Worm (Caenorhabditis elegans) whole organism, L3 larva: ENCODE data around the gene nhr-58.

Experiments used
- ZK546.5 ChIP-seq: sonication (generic microtip); optimal IDR thresholded peaks from 2 replicates; lab custom pipeline; 2017; ENCODE audit warnings: missing biosample characterization, missing genetic modification characterization
- elt-1 ChIP-seq: fragments of 150-350 bp; optimal IDR thresholded peaks from 2 replicates; lab custom pipeline; 2014; ENCODE audit warnings: missing biosample characterization, missing genetic modification characterization
- elt-2 ChIP-seq: sonication (generic microtip); optimal IDR thresholded peaks from 2 replicates; lab custom pipeline; 2016; ENCODE audit warnings: missing genetic modification reagents, mild to moderate bottlenecking, missing genetic modification characterization, missing compliant biosample characterization
- eor-1 ChIP-seq, 2 experiments: fragments of 150-350 bp; optimal IDR thresholded peaks; 2 replicates each; lab custom pipeline; 2014 to 2018; ENCODE audit warnings: missing biosample characterization in 2 of 2, missing genetic modification characterization in 2 of 2
- lsy-12 ChIP-seq: sonication (generic microtip); optimal IDR thresholded peaks from 2 replicates; lab custom pipeline; 2016; ENCODE audit warnings: mild to moderate bottlenecking, missing genetic modification characterization, missing compliant biosample characterization
- mdl-1 ChIP-seq: fragments of 150-350 bp; optimal IDR thresholded peaks from 2 replicates; lab custom pipeline; 2014; ENCODE audit warnings: missing biosample characterization, missing genetic modification characterization
- nhr-12 ChIP-seq: fragments of 150-350 bp; optimal IDR thresholded peaks from 2 replicates; lab custom pipeline; 2014; ENCODE audit warnings: missing biosample characterization, missing genetic modification characterization
- nhr-237 ChIP-seq: fragments of 150-350 bp; optimal IDR thresholded peaks from 2 replicates; lab custom pipeline; 2014; ENCODE audit warnings: missing biosample characterization, missing genetic modification characterization
- nhr-77 ChIP-seq: fragments of 150-350 bp; optimal IDR thresholded peaks from 2 replicates; lab custom pipeline; 2014; ENCODE audit warnings: missing biosample characterization, missing genetic modification characterization
- pha-4 ChIP-seq: fragments of 150-350 bp; optimal IDR thresholded peaks from 2 replicates; lab custom pipeline; 2014; ENCODE audit warnings: missing biosample characterization, missing genetic modification reagents, missing genetic modification characterization
- unc-39 ChIP-seq: sonication (generic microtip); optimal IDR thresholded peaks from 4 replicates; lab custom pipeline; 2017; ENCODE audit warnings: missing biosample characterization, missing genetic modification characterization
- unc-62 ChIP-seq: fragments of 150-350 bp; sonication (generic microtip); optimal IDR thresholded peaks from 4 replicates; lab custom pipeline; 2014; ENCODE audit warnings: missing biosample characterization, missing genetic modification reagents, missing genetic modification characterization

DNA sequence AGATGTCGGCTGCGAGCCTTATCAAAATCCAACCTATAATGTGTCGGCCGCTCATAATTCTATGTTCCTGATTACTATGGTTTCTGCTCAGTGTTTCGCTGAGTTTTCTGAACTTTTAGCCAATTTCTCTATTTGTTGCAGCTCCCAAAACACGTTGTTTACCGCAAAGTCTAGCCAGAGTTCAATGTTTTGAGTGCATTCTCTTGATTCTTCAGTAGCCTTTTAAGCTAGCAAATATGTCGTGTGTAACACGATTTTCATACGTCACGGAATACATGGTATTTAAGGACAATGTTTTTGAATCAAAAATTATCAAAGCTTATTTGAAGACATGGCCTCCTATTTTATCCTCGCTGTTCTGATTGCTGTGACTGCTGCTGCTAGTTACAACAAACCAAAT is 26.9 kb upstream of the nhr-58 start, which contains the start of gene srlf-19:
- no peak for TF ChIP-seq ZK546.5 (tag; lab: Kevin White, UChicago)
- no peak for TF ChIP-seq mdl-1 (tag; lab: Kevin White, UChicago)
- no peak for TF ChIP-seq lsy-12 (tag; lab: Kevin White, UChicago)
- TF ChIP-seq nhr-77 (tag; lab: Kevin White, UChicago) = no peak
- no peak for TF ChIP-seq elt-2
- TF ChIP-seq unc-62 (GFP tag; lab: Kevin White, UChicago) = no peak
- no peak for TF ChIP-seq elt-1
- TF ChIP-seq nhr-12 (tag; lab: Kevin White, UChicago) = no peak
- TF ChIP-seq pha-4 (tag; lab: Kevin White, UChicago) = no peak
- TF ChIP-seq eor-1 (tag; optimal IDR thresholded peaks at IDR 0.05; lab: Kevin White, UChicago) = no peak
- no peak for TF ChIP-seq nhr-237 (tag; lab: Kevin White, UChicago)
- TF ChIP-seq unc-39 = no peak
